Fruit fly (Drosophila melanogaster) whole organism, adult: Measurements from ENCODE around the gene PIG-T.
A peak's percentile ranks its signal among the peaks of the same experiment; 100 is the strongest.

Experiments
- CG11617 ChIP-seq: fragments of 200-800 bp; sonication (Bioruptor generic); optimal IDR thresholded peaks from 2 replicates; lab custom pipeline; 2017; ENCODE audit warnings: mild to moderate bottlenecking, missing biosample characterization, missing genetic modification reagents, missing genetic modification characterization
- CG12768 ChIP-seq: fragments of 200-800 bp; sonication (Bioruptor generic); optimal IDR thresholded peaks from 2 replicates; lab custom pipeline; 2017; ENCODE audit warnings: missing biosample characterization, missing genetic modification characterization, mild to moderate bottlenecking, moderate library complexity, missing genetic modification reagents
- CG14711 ChIP-seq: fragments of 200-800 bp; sonication (Bioruptor generic); optimal IDR thresholded peaks from 2 replicates; lab custom pipeline; 2018; ENCODE audit warnings: missing biosample characterization, mild to moderate bottlenecking, missing genetic modification characterization, moderate library complexity
- CG1620 ChIP-seq: fragments of 200-800 bp; sonication (Bioruptor generic); optimal IDR thresholded peaks from 2 replicates; lab custom pipeline; 2016; ENCODE audit warnings: missing biosample characterization, missing genetic modification characterization
- CG33017 ChIP-seq: fragments of 200-800 bp; sonication (Bioruptor generic); optimal IDR thresholded peaks from 2 replicates; lab custom pipeline; 2018; ENCODE audit warnings: missing biosample characterization, mild to moderate bottlenecking, missing genetic modification characterization, moderate library complexity
- CG5204 ChIP-seq: fragments of 200-800 bp; sonication (Bioruptor generic); optimal IDR thresholded peaks from 2 replicates; lab custom pipeline; 2016; ENCODE audit warnings: missing biosample characterization, missing genetic modification characterization
- CG7045 ChIP-seq: fragments of 200-800 bp; sonication (Bioruptor generic); optimal IDR thresholded peaks from 2 replicates; lab custom pipeline; 2017; ENCODE audit warnings: missing biosample characterization, mild to moderate bottlenecking, missing genetic modification characterization
- CG7101 ChIP-seq: fragments of 200-800 bp; sonication (Bioruptor generic); optimal IDR thresholded peaks from 2 replicates; lab custom pipeline; 2018; ENCODE audit warnings: missing biosample characterization, mild to moderate bottlenecking, missing genetic modification characterization, moderate library complexity
- Clk ChIP-seq: fragments of 200-800 bp; sonication (Bioruptor generic); optimal IDR thresholded peaks from 2 replicates; lab custom pipeline; 2017; ENCODE audit warnings: missing biosample characterization, missing genetic modification characterization
- Crg-1 ChIP-seq: fragments of 200-800 bp; sonication (Bioruptor generic); optimal IDR thresholded peaks from 2 replicates; lab custom pipeline; 2016; ENCODE audit warnings: missing biosample characterization, missing genetic modification characterization
- Hr96 ChIP-seq: fragments of 200-800 bp; sonication (Bioruptor generic); optimal IDR thresholded peaks from 2 replicates; lab custom pipeline; 2016; ENCODE audit warnings: missing biosample characterization, missing genetic modification characterization
- Mnt ChIP-seq: fragments of 200-800 bp; sonication (Bioruptor generic); optimal IDR thresholded peaks from 2 replicates; lab custom pipeline; 2016; ENCODE audit warnings: missing biosample characterization, mild to moderate bottlenecking, missing genetic modification characterization
- bab1 ChIP-seq: fragments of 200-800 bp; sonication (Bioruptor generic); optimal IDR thresholded peaks from 3 replicates; lab custom pipeline; 2019; ENCODE audit warnings: missing biosample characterization, mild to moderate bottlenecking, missing genetic modification characterization, moderate library complexity
- cic ChIP-seq: fragments of 200-800 bp; sonication (Bioruptor generic); optimal IDR thresholded peaks from 2 replicates; lab custom pipeline; 2017; ENCODE audit warnings: missing biosample characterization, mild to moderate bottlenecking, missing genetic modification characterization, moderate library complexity
- cnc ChIP-seq, 2 experiments: fragments of >200 bp; optimal IDR thresholded peaks; 2 replicates each; lab custom pipeline; 2017
- kay ChIP-seq: fragments of 200-800 bp; sonication (Bioruptor generic); peaks from one replicate; lab custom pipeline; 2016; ENCODE audit warnings: missing biosample characterization, missing genetic modification characterization, borderline replicate concordance
- ovo ChIP-seq: fragments of 200-800 bp; sonication (Bioruptor generic); optimal IDR thresholded peaks from 2 replicates; lab custom pipeline; 2016; ENCODE audit warnings: missing biosample characterization, missing genetic modification characterization
- pad ChIP-seq: fragments of 200-800 bp; sonication (Bioruptor generic); optimal IDR thresholded peaks from 3 replicates; lab custom pipeline; 2017; ENCODE audit warnings: missing biosample characterization, missing genetic modification characterization, mild to moderate bottlenecking, moderate library complexity, missing genetic modification reagents
- tj ChIP-seq: fragments of 200-800 bp; sonication (Bioruptor generic); optimal IDR thresholded peaks from 3 replicates; lab custom pipeline; 2017; ENCODE audit warnings: missing biosample characterization, mild to moderate bottlenecking, missing genetic modification characterization, moderate library complexity
- toe ChIP-seq: fragments of 200-800 bp; sonication (Bioruptor generic); optimal IDR thresholded peaks from 2 replicates; lab custom pipeline; 2016; ENCODE audit warnings: missing biosample characterization, missing genetic modification characterization

The PIG-T gene

dm6 chrX:8447166-8447565, 40.1 kb upstream of the PIG-T start:
- TF ChIP-seq Clk (GFP tag; lab: Kevin White, UChicago) (no peak), pad (GFP tag; lab: Kevin White, UChicago) (no peak), CG5204 (GFP tag; lab: Kevin White, UChicago) (no peak), CG33017 (tag; lab: Kevin White, UChicago) (no peak), Mnt (GFP tag; lab: Kevin White, UChicago) (no peak), ovo (GFP tag; lab: Kevin White, UChicago) (no peak), Crg-1 (GFP tag; lab: Kevin White, UChicago) (no peak)

dm6 chrX:8444883-8445572, 38.0 kb upstream of the PIG-T start:
- TF ChIP-seq CG5204 (GFP tag; lab: Kevin White, UChicago) (no peak), CG14711 (no peak), pad (GFP tag; lab: Kevin White, UChicago) (no peak), CG1620 (GFP tag; lab: Kevin White, UChicago) (no peak), toe (no peak), cic (GFP tag; lab: Kevin White, UChicago) (no peak), Mnt (GFP tag; lab: Kevin White, UChicago) (no peak), CG11617 (no peak), Clk (GFP tag; lab: Kevin White, UChicago) (no peak)

dm6 chrX:8444279-8444678, 37.2 kb upstream of the PIG-T start:
- no peak for TF ChIP-seq kay (GFP tag; lab: Kevin White, UChicago)
- TF ChIP-seq CG11617: no peak
- TF ChIP-seq tj: no peak
- TF ChIP-seq ovo (GFP tag; lab: Kevin White, UChicago): no peak
- TF ChIP-seq Crg-1 (GFP tag; lab: Kevin White, UChicago): no peak
- TF ChIP-seq cnc (optimal IDR thresholded peaks at IDR 0.05; lab: Kevin White, UChicago): no peak
- TF ChIP-seq cic (GFP tag; lab: Kevin White, UChicago): no peak
- TF ChIP-seq CG12768: no peak
- no peak for TF ChIP-seq bab1

- peak; percentile 29 for TF ChIP-seq bab1
- no peak for TF ChIP-seq cnc (optimal IDR thresholded peaks at IDR 0.05; lab: Kevin White, UChicago)
- TF ChIP-seq CG7101: no peak
- no peak for TF ChIP-seq CG12768
- no peak for TF ChIP-seq tj
- no peak for TF ChIP-seq pad (GFP tag; lab: Kevin White, UChicago)
- TF ChIP-seq CG1620 (GFP tag; lab: Kevin White, UChicago): no peak
- TF ChIP-seq kay (GFP tag; lab: Kevin White, UChicago): peak; percentile 30
- no peak for TF ChIP-seq CG7045
Observed at dm6 chrX:8442912-8443311, 35.8 kb upstream of the PIG-T start.

- TF ChIP-seq bab1: peak; percentile 67
- TF ChIP-seq CG12768: no peak
Observed at dm6 chrX:8442161-8442560, 35.1 kb upstream of the PIG-T start, which contains the start of gene CG12123. TSS of gene CG12123 (minus strand) at chrX:8442348.

- TF ChIP-seq ovo (GFP tag; lab: Kevin White, UChicago) (peak; percentile 100), bab1 (peak; percentile 33), CG12768 (no peak), CG7045 (no peak), toe (no peak), tj (peak; percentile 62), CG5204 (GFP tag; lab: Kevin White, UChicago) (no peak), CG1620 (GFP tag; lab: Kevin White, UChicago) (no peak), Mnt (GFP tag; lab: Kevin White, UChicago) (peak; percentile 21), Crg-1 (GFP tag; lab: Kevin White, UChicago) (peak; percentile 10), pad (GFP tag; lab: Kevin White, UChicago) (peak; percentile 96)
Observed at dm6 chrX:8437285-8438110, 30.4 kb upstream of the PIG-T start, which contains the start of gene Miga. TSS of gene Miga (minus strand) at chrX:8437820.

dm6 chrX:8436656-8437284, 29.7 kb upstream of the PIG-T start, which contains the start of gene CG1440:
TSS of gene CG1440 (plus strand) at chrX:8437057.
- TF ChIP-seq CG1620 (GFP tag; lab: Kevin White, UChicago): peak; percentile 14
- no peak for TF ChIP-seq CG12768
- no peak for TF ChIP-seq tj
- no peak for TF ChIP-seq pad (GFP tag; lab: Kevin White, UChicago)
- TF ChIP-seq cic (GFP tag; lab: Kevin White, UChicago): no peak
- no peak for TF ChIP-seq Crg-1 (GFP tag; lab: Kevin White, UChicago)
- no peak for TF ChIP-seq kay (GFP tag; lab: Kevin White, UChicago)
- peak; percentile 89 for TF ChIP-seq bab1
- no peak for TF ChIP-seq CG5204 (GFP tag; lab: Kevin White, UChicago)
- TF ChIP-seq CG14711: peak; percentile 61
- peak; percentile 57 for TF ChIP-seq CG7101
- peak; percentile 33 for TF ChIP-seq CG11617
- TF ChIP-seq toe: no peak
- TF ChIP-seq Mnt (GFP tag; lab: Kevin White, UChicago): peak; percentile 59
- no peak for TF ChIP-seq CG33017 (tag; lab: Kevin White, UChicago)
- TF ChIP-seq ovo (GFP tag; lab: Kevin White, UChicago): no peak
- TF ChIP-seq Hr96 (GFP tag; lab: Kevin White, UChicago): no peak
- TF ChIP-seq CG7045: no peak
- TF ChIP-seq Clk (GFP tag; lab: Kevin White, UChicago): no peak
